Worm (Caenorhabditis elegans) whole organism, L3 larva: Measurements from ENCODE around the gene ndus-8.

Experiments
- ZK546.5 ChIP-seq: sonication (generic microtip); optimal IDR thresholded peaks from 2 replicates; lab custom pipeline; 2017; ENCODE audit warnings: missing biosample characterization, missing genetic modification characterization
- aly-2 ChIP-seq: fragments of 150-350 bp; optimal IDR thresholded peaks from 2 replicates; lab custom pipeline; 2014; ENCODE audit warnings: missing biosample characterization, missing genetic modification characterization
- ceh-28 ChIP-seq: fragments of 150-350 bp; optimal IDR thresholded peaks from 2 replicates; lab custom pipeline; 2014; ENCODE audit warnings: missing biosample characterization, missing genetic modification reagents, missing genetic modification characterization
- daf-12 ChIP-seq: fragments of 150-350 bp; optimal IDR thresholded peaks from 2 replicates; lab custom pipeline; 2014; ENCODE audit warnings: missing biosample characterization, missing genetic modification reagents, missing genetic modification characterization
- egl-27 ChIP-seq: sonication (generic microtip); optimal IDR thresholded peaks from 4 replicates; lab custom pipeline; 2017; ENCODE audit warnings: missing biosample characterization, missing genetic modification reagents, missing genetic modification characterization
- elt-1 ChIP-seq: fragments of 150-350 bp; optimal IDR thresholded peaks from 2 replicates; lab custom pipeline; 2014; ENCODE audit warnings: missing biosample characterization, missing genetic modification characterization
- elt-3 ChIP-seq, 3 experiments: fragments of 150-350 bp in 1 of 3; sonication (generic microtip) in 2 of 3; optimal IDR thresholded peaks; 2 replicates in 2 of 3; 4 replicates in 1 of 3; lab custom pipeline; 2014 to 2017; ENCODE audit warnings: missing biosample characterization in 3 of 3, missing genetic modification characterization in 3 of 3
- eor-1 ChIP-seq, 2 experiments: fragments of 150-350 bp; optimal IDR thresholded peaks; 2 replicates each; lab custom pipeline; 2014 to 2018; ENCODE audit warnings: missing biosample characterization in 2 of 2, missing genetic modification characterization in 2 of 2
- fos-1 ChIP-seq: fragments of 150-350 bp; optimal IDR thresholded peaks from 2 replicates; lab custom pipeline; 2014; ENCODE audit warnings: missing biosample characterization, missing genetic modification characterization
- lin-15B ChIP-seq: fragments of 150-350 bp; optimal IDR thresholded peaks from 2 replicates; lab custom pipeline; 2014; ENCODE audit warnings: missing biosample characterization, missing genetic modification characterization
- mdl-1 ChIP-seq: fragments of 150-350 bp; optimal IDR thresholded peaks from 2 replicates; lab custom pipeline; 2014; ENCODE audit warnings: missing biosample characterization, missing genetic modification characterization
- nfya-1 ChIP-seq: sonication (generic microtip); optimal IDR thresholded peaks from 2 replicates; lab custom pipeline; 2017; ENCODE audit warnings: missing genetic modification characterization, mild to moderate bottlenecking, missing compliant biosample characterization, antibody characterized with exemption, moderate library complexity; ENCODE audit not compliant: insufficient read depth
- nhr-12 ChIP-seq: fragments of 150-350 bp; optimal IDR thresholded peaks from 2 replicates; lab custom pipeline; 2014; ENCODE audit warnings: missing biosample characterization, missing genetic modification characterization
- nhr-43 ChIP-seq: sonication (generic microtip); optimal IDR thresholded peaks from 2 replicates; lab custom pipeline; 2016; ENCODE audit warnings: mild to moderate bottlenecking, missing genetic modification characterization, missing compliant biosample characterization; ENCODE audit not compliant: poor library complexity, severe bottlenecking
- nhr-77 ChIP-seq: fragments of 150-350 bp; optimal IDR thresholded peaks from 2 replicates; lab custom pipeline; 2014; ENCODE audit warnings: missing biosample characterization, missing genetic modification characterization
- sea-2 ChIP-seq: fragments of 150-350 bp; sonication (generic microtip); optimal IDR thresholded peaks from 4 replicates; lab custom pipeline; 2014; ENCODE audit warnings: missing biosample characterization, missing genetic modification reagents, missing genetic modification characterization
- unc-39 ChIP-seq: sonication (generic microtip); optimal IDR thresholded peaks from 4 replicates; lab custom pipeline; 2017; ENCODE audit warnings: missing biosample characterization, missing genetic modification characterization
- unc-62 ChIP-seq: fragments of 150-350 bp; sonication (generic microtip); optimal IDR thresholded peaks from 4 replicates; lab custom pipeline; 2014; ENCODE audit warnings: missing biosample characterization, missing genetic modification reagents, missing genetic modification characterization
- ztf-11 ChIP-seq: fragments of 150-350 bp; optimal IDR thresholded peaks from 2 replicates; lab custom pipeline; 2014; ENCODE audit warnings: missing biosample characterization, missing genetic modification characterization

Gene ndus-8

DNA sequence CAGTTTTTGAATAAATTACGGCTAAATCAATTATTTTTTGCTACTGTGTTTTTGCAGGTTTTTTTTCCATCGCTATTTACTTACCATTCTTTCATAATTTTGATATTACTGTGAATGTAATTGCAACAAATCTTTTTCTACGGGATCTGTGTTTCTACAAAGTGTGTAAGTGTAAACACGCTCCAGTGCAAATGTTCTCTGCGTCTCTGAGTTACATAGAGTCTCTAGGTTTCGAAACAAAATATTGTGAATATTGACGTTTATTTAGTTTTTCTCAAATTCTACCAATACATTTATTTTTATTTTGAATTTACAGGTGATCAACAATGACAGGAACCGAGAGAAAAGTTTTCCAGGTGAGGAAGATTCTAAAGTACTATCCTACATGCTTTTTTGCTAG lies 50.0 kb downstream of the ndus-8 start, which contains the start of gene yju-2 (continued):
- TF ChIP-seq daf-12 (tag; lab: Kevin White, UChicago) (no peak), elt-3 (tag; optimal IDR thresholded peaks at IDR 0.05; lab: Kevin White, UChicago) (no peak), lin-15B (peak; percentile 84), unc-62 (GFP tag; lab: Kevin White, UChicago) (no peak), mdl-1 (tag; lab: Kevin White, UChicago) (no peak), aly-2 (tag; lab: Kevin White, UChicago) (no peak), elt-1 (tag; lab: Kevin White, UChicago) (no peak), nhr-43 (tag; lab: Kevin White, UChicago) (peak; percentile 60), eor-1 (tag; optimal IDR thresholded peaks at IDR 0.05; lab: Kevin White, UChicago) (no peak), fos-1 (tag; lab: Kevin White, UChicago) (no peak), unc-39 (tag; lab: Kevin White, UChicago) (no peak), ZK546.5 (tag; lab: Kevin White, UChicago) (no peak), nfya-1 (tag; lab: Kevin White, UChicago) (peak; percentile 69), nhr-12 (tag; lab: Kevin White, UChicago) (no peak), nhr-77 (no peak), ceh-28 (tag; lab: Kevin White, UChicago) (peak; percentile 18), egl-27 (tag; lab: Kevin White, UChicago) (peak; percentile 1), ztf-11 (tag; lab: Kevin White, UChicago) (no peak), sea-2 (no peak)
